Fruit fly (Drosophila melanogaster): Measurements from ENCODE around the gene Kaz-m1.

DNA sequence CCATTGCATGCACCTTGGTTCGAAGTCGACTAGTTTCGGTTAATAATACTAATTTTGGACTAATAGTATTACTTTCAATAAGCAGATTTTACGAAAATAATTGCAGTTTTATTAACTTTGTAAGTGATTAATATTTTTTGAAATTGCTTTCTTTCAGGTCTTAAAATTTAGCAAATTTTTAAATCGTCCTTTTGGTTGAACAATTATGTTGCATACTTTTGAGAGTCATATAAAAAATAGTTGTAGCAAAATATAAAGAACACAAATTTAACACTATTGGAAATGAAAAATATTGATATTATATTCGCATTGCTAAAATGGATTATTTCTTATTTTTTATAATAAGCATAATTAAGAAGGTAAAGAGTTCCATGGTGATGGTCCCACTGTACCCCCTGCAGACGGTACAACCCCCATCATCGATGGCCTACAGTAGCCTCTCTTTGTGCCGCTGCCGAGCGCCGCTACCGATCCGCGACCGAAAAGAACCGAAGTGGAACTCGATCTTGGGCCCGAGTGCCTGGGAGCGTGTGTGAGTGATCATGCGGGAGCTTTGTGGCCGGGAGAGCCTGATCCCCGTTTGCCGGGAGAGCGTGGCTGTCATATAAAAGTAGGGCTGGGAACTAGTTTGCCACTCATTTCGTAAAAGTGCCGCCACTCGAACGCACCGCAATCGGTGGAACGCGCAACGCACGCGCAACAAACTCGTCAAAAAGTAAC, 6.8 kb downstream of the Kaz-m1 start:
- TF ChIP-seq Sp1 (GFP tag; optimal IDR thresholded peaks at IDR 0.05), result peak; percentile 94
- TF ChIP-seq tai (GFP tag; optimal IDR thresholded peaks at IDR 0.05), result no peak
- no peak for TF ChIP-seq Hr78 (GFP tag; optimal IDR thresholded peaks at IDR 0.05)
- peak; percentile 88 for TF ChIP-seq psq (GFP tag; optimal IDR thresholded peaks at IDR 0.05)
- peak; percentile 89 for TF ChIP-seq OdsH (GFP tag; optimal IDR thresholded peaks at IDR 0.05)

Data from whole organism, wandering third instar larva.